Worm (Caenorhabditis elegans) whole organism, midembryonic: Measurements from ENCODE around the gene T09F5.1.

Source experiments
- T22C8.4 ChIP-seq: fragments of 200-800 bp; sonication (Bioruptor generic); IDR thresholded peaks from 2 replicates; pipeline ENCODE4 v1.3.6; 2022; ENCODE audit warnings: missing genetic modification characterization, missing compliant biosample characterization
- cog-1 ChIP-seq: sonication (generic microtip); optimal IDR thresholded peaks from 2 replicates; lab custom pipeline; 2016; ENCODE audit warnings: missing genetic modification characterization, missing compliant biosample characterization
- flt-1 ChIP-seq: fragments of 200-800 bp; sonication (Bioruptor generic); IDR thresholded peaks from 2 replicates; pipeline ENCODE4 v1.3.6; 2022; ENCODE audit warnings: missing genetic modification characterization, missing compliant biosample characterization
- klf-2 ChIP-seq: fragments of 200-800 bp; sonication (Bioruptor generic); conservative IDR thresholded peaks from 2 replicates; pipeline ENCODE4 v1.3.6; 2022; ENCODE audit warnings: missing genetic modification reagents, missing genetic modification characterization, missing compliant biosample characterization
- med-1 ChIP-seq: sonication (generic microtip); optimal IDR thresholded peaks from 2 replicates; lab custom pipeline; 2017; ENCODE audit warnings: missing genetic modification characterization, mild to moderate bottlenecking, missing compliant biosample characterization, antibody characterized with exemption, missing genetic modification reagents; ENCODE audit not compliant: insufficient read depth
- ztf-23 ChIP-seq: fragments of 200-800 bp; sonication (Bioruptor generic); IDR thresholded peaks from 2 replicates; pipeline ENCODE4 v1.3.6; 2022; ENCODE audit warnings: missing genetic modification reagents, missing genetic modification characterization, missing compliant biosample characterization
- ztf-29 ChIP-seq: fragments of 200-800 bp; sonication (Bioruptor generic); IDR thresholded peaks from 2 replicates; pipeline ENCODE4 v1.3.6; 2022; ENCODE audit warnings: missing genetic modification reagents, missing genetic modification characterization, missing compliant biosample characterization

DNA sequence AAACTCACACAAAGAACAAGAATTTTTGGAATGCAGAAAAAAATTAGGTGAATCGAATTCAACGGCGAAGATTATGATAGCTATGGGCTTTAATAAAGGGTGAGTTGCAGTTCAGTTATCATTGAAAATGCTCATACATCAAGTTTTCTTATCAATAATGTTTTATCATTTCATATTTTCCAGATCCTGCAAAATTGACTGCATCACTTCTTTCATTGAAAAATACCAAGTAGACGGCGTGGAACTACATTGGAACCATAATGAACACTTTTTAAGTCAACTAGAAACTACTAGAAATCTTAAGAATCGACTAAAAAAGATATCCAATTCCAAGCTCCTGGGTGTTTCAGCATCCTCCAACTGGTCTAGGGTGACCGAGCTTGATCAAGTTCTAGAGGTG lies 5.6 kb upstream of the T09F5.1 start, which contains the start of gene K08F9.1:
- no peak for TF ChIP-seq klf-2
- no peak for TF ChIP-seq cog-1
- TF ChIP-seq flt-1 (GFP tag; lab: Robert Waterston, UW), result no peak
- no peak for TF ChIP-seq ztf-29 (GFP tag; lab: Robert Waterston, UW)
- TF ChIP-seq med-1 (GFP tag; lab: Kevin White, UChicago), result no peak
- TF ChIP-seq ztf-23 (GFP tag; lab: Robert Waterston, UW), result no peak
- no peak for TF ChIP-seq T22C8.4
